Worm (Caenorhabditis elegans) whole organism, L1 larva: ENCODE results near the gene str-134.

Experiments used
- C34B4.2 ChIP-seq: sonication (generic microtip); optimal IDR thresholded peaks from 2 replicates; lab custom pipeline; 2017; ENCODE audit warnings: mild to moderate bottlenecking, missing genetic modification characterization, missing compliant biosample characterization
- F16B12.6 ChIP-seq: fragments of 150-350 bp; optimal IDR thresholded peaks from 2 replicates; lab custom pipeline; 2014; ENCODE audit warnings: missing biosample characterization, missing genetic modification characterization
- aly-2 ChIP-seq: fragments of 150-350 bp; optimal IDR thresholded peaks from 2 replicates; lab custom pipeline; 2014; ENCODE audit warnings: missing biosample characterization, missing genetic modification characterization
- ceh-82 ChIP-seq, 3 experiments: fragments of 150-350 bp in 1 of 3; sonication (generic microtip) in 2 of 3; optimal IDR thresholded peaks; 2 replicates each; lab custom pipeline; 2014 to 2017; ENCODE audit warnings: missing biosample characterization in 3 of 3, missing genetic modification characterization in 3 of 3
- elt-3 ChIP-seq, 6 experiments: fragments of 150-350 bp in 1 of 6; sonication (generic microtip); optimal IDR thresholded peaks; 2 replicates each; lab custom pipeline; 2017 to 2018; ENCODE audit warnings: missing biosample characterization in 6 of 6, missing genetic modification characterization in 6 of 6, inconsistent platforms in 1 of 6
- fos-1 ChIP-seq: fragments of 150-350 bp; optimal IDR thresholded peaks from 2 replicates; lab custom pipeline; 2014; ENCODE audit warnings: missing biosample characterization, missing genetic modification characterization
- lin-13 ChIP-seq: fragments of 150-350 bp; optimal IDR thresholded peaks from 2 replicates; lab custom pipeline; 2014; ENCODE audit warnings: missing biosample characterization, missing genetic modification reagents, missing genetic modification characterization
- lin-15B ChIP-seq: fragments of 150-350 bp; sonication (generic microtip); optimal IDR thresholded peaks from 3 replicates; lab custom pipeline; 2014; ENCODE audit warnings: missing biosample characterization, missing genetic modification characterization
- lin-35 ChIP-seq, 2 experiments: fragments of 150-350 bp; optimal IDR thresholded peaks; 2 replicates each; lab custom pipeline; 2014; ENCODE audit warnings: missing biosample characterization in 2 of 2, missing genetic modification characterization in 2 of 2, missing genetic modification reagents in 2 of 2
- lin-39 ChIP-seq: fragments of 150-350 bp; optimal IDR thresholded peaks from 2 replicates; lab custom pipeline; 2014; ENCODE audit warnings: missing biosample characterization, missing genetic modification reagents, missing genetic modification characterization
- nhr-76 ChIP-seq: sonication (generic microtip); optimal IDR thresholded peaks from 2 replicates; lab custom pipeline; 2017; ENCODE audit warnings: missing biosample characterization, missing genetic modification characterization
- skn-1 ChIP-seq: fragments of 150-350 bp; optimal IDR thresholded peaks from 2 replicates; lab custom pipeline; 2014; ENCODE audit warnings: missing biosample characterization, missing genetic modification characterization
- xbp-1 ChIP-seq: sonication (generic microtip); optimal IDR thresholded peaks from 2 replicates; lab custom pipeline; 2016; ENCODE audit warnings: missing genetic modification characterization, missing compliant biosample characterization
- zag-1 ChIP-seq: fragments of 150-350 bp; optimal IDR thresholded peaks from 2 replicates; lab custom pipeline; 2014; ENCODE audit warnings: missing biosample characterization, missing genetic modification characterization

DNA sequence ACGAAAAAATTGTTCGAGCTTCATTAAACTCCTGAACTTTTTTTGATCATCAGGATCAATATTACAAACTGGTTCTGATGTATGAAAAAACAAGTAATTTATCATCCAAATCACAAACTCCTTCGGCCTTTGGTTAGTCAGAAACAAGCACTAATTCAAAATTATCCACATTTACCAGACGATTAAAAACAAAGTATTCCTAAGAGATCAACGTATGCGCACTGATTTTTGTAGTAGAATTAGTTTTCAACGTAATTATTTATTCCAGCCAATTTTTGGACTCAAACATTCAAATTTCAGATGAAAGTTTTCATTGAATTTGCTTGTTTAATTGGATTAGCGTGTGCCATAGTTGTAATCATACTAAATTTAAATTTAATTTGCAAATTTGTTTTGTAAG lies 36.5 kb upstream of the str-134 start, which contains the start of gene srbc-38:
- no peak for TF ChIP-seq lin-15B (tag; lab: Kevin White, UChicago)
- no peak for TF ChIP-seq xbp-1
- no peak for TF ChIP-seq C34B4.2
- no peak for TF ChIP-seq elt-3 (tag; optimal IDR thresholded peaks at IDR 0.05; lab: Kevin White, UChicago)
- no peak for TF ChIP-seq zag-1 (tag; lab: Kevin White, UChicago)
- no peak for TF ChIP-seq lin-35 (GFP tag; optimal IDR thresholded peaks at IDR 0.05; lab: Kevin White, UChicago)
- no peak for TF ChIP-seq skn-1 (tag; lab: Kevin White, UChicago)
- TF ChIP-seq aly-2 (tag; lab: Kevin White, UChicago) = no peak
- TF ChIP-seq nhr-76 (tag; lab: Kevin White, UChicago) = no peak
- TF ChIP-seq lin-13 (GFP tag; lab: Kevin White, UChicago) = no peak
- no peak for TF ChIP-seq lin-39
- no peak for TF ChIP-seq F16B12.6 (tag; lab: Kevin White, UChicago)
- no peak for TF ChIP-seq ceh-82 (tag; optimal IDR thresholded peaks at IDR 0.05; lab: Kevin White, UChicago)
- no peak for TF ChIP-seq fos-1 (tag; lab: Kevin White, UChicago)
